Fruit fly (Drosophila melanogaster): ENCODE results near the gene btd.

The btd gene

DNA sequence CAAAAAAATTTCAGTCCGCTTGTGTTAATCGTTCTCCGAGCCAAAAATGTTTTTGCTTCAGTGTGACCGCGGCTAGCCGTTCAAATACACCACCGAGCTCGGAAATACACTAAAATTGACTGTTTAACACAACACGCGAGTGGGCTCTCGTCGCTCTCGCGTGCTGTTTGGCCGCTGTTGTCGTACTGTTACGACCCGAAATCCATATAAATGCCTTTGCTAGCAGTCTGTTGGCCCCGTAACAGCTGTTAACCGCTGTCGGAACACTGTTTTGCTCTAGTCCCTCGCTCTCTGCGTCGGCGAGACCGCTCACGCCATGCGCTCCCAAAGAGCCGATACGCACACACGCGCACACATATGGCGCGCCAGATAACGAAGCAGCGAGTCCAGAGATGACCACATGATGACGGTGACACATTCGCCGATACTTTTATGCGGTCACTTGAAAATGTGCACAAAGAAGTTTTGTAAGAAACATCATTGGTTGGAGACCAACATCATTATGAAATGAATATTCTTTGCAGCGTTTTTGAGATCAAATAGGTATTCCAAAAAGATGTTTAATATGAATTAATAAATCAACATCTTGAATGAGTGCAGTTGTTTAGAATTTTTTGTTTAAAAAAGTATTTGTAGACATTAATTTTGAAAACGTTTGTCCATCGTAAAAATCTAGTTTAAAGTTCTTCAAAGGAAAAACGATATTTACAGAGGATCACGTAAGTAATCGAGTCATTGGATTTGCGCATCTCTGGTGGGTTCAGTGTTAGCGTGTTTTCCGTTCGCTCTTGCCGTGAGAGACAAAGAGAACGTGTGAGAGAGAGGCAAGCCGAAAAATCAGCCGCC lies 8.2 kb upstream of the btd start (continued):
- no peak for TF ChIP-seq caup (GFP tag; optimal IDR thresholded peaks at IDR 0.05; ENCODE audit: severe bottlenecking)
- TF ChIP-seq crp (GFP tag; optimal IDR thresholded peaks at IDR 0.05): peak in 1 of 2 experiments; percentile 33
- TF ChIP-seq NC2α (GFP tag; optimal IDR thresholded peaks at IDR 0.05): no peak
- 0 out of 2 replicates have a peak, but pooled peaks have one; percentile 23 for TF ChIP-seq CG14441 (GFP tag; IDR thresholded peaks at IDR 0.05)
- TF ChIP-seq CG17802 (tag; optimal IDR thresholded peaks at IDR 0.05): no peak
- TF ChIP-seq CG12744 (GFP tag; optimal IDR thresholded peaks at IDR 0.05): peak; percentile 34
- no peak for TF ChIP-seq Doc3 (GFP tag; IDR thresholded peaks at IDR 0.05; ENCODE audit: partially characterized antibody)
- peak; percentile 68 for TF ChIP-seq CG11504 (tag; optimal IDR thresholded peaks at IDR 0.05)
- TF ChIP-seq knrl (GFP tag; IDR thresholded peaks at IDR 0.05; ENCODE audit: partially characterized antibody): peak; percentile 57; the same call in 2 of the 3 replicates
- TF ChIP-seq CG13287 (GFP tag; IDR thresholded peaks at IDR 0.05; ENCODE audit: partially characterized antibody): peak; percentile 21
- no peak for TF ChIP-seq CG6654 (GFP tag; optimal IDR thresholded peaks at IDR 0.05)
- TF ChIP-seq CG9437 (GFP tag; optimal IDR thresholded peaks at IDR 0.05): peak; percentile 82
- no peak for TF ChIP-seq Deaf1 (tag; optimal IDR thresholded peaks at IDR 0.05)
- TF ChIP-seq Drgx (GFP tag; IDR thresholded peaks at IDR 0.05): no peak
- TF ChIP-seq ham (GFP tag; IDR thresholded peaks at IDR 0.05): no peak
- TF ChIP-seq B-H2 (GFP tag; optimal IDR thresholded peaks at IDR 0.05): peak; percentile 80
- peak; percentile 54 for TF ChIP-seq CG3163 (GFP tag; optimal IDR thresholded peaks at IDR 0.05)
- peak; percentile 30 for TF ChIP-seq Mes4 (GFP tag; optimal IDR thresholded peaks at IDR 0.05)
- TF ChIP-seq CG1647 (GFP tag; optimal IDR thresholded peaks at IDR 0.05): no peak
- TF ChIP-seq Hand (GFP tag; optimal IDR thresholded peaks at IDR 0.05): peak; percentile 29
- no peak for TF ChIP-seq sim (GFP tag; IDR thresholded peaks at IDR 0.05)
- no peak for TF ChIP-seq croc (GFP tag; conservative IDR thresholded peaks at IDR 0.05)
- TF ChIP-seq lmd (GFP tag; IDR thresholded peaks at IDR 0.05): peak; percentile 56
- TF ChIP-seq HLH4C (GFP tag; IDR thresholded peaks at IDR 0.05; ENCODE audit: partially characterized antibody): no peak; the same call in 1 of the 3 replicates
- TF ChIP-seq CG16863 (GFP tag; optimal IDR thresholded peaks at IDR 0.05): peak; percentile 44
- TF ChIP-seq bowl (GFP tag; IDR thresholded peaks at IDR 0.05): no peak
- peak in 1 of 2 experiments; percentile 32 for TF ChIP-seq tll (GFP tag; optimal IDR thresholded peaks at IDR 0.05)
- TF ChIP-seq Dip3 (GFP tag; optimal IDR thresholded peaks at IDR 0.05): peak; percentile 54
- no peak for TF ChIP-seq Ets97D (GFP tag; optimal IDR thresholded peaks at IDR 0.05)
- TF ChIP-seq Fer2 (tag; optimal IDR thresholded peaks at IDR 0.05): no peak
- no peak for TF ChIP-seq E2f1 (GFP tag; IDR thresholded peaks at IDR 0.05)
- peak; percentile 24 for TF ChIP-seq CG8388 (GFP tag; optimal IDR thresholded peaks at IDR 0.05)
- peak; percentile 28 for TF ChIP-seq fd3F (GFP tag; optimal IDR thresholded peaks at IDR 0.05)
- TF ChIP-seq MBD-R2 (GFP tag; IDR thresholded peaks at IDR 0.05): no peak
- peak; percentile 53 for TF ChIP-seq CG4424 (GFP tag; optimal IDR thresholded peaks at IDR 0.05)
- TF ChIP-seq ssp (GFP tag; IDR thresholded peaks at IDR 0.05): no peak
- TF ChIP-seq YL-1 (GFP tag; optimal IDR thresholded peaks at IDR 0.05): no peak
- peak; percentile 73 for TF ChIP-seq bcd (GFP tag; optimal IDR thresholded peaks at IDR 0.05)
- no peak for TF ChIP-seq Stat92E (GFP tag; optimal IDR thresholded peaks at IDR 0.05)
- TF ChIP-seq CG17359 (tag; optimal IDR thresholded peaks at IDR 0.05): peak; percentile 47
- TF ChIP-seq dan (GFP tag; IDR thresholded peaks at IDR 0.05): no peak
- TF ChIP-seq CG6683 (GFP tag; optimal IDR thresholded peaks at IDR 0.05): peak; percentile 29
- peak; percentile 71 for TF ChIP-seq gem (tag; optimal IDR thresholded peaks at IDR 0.05)
- TF ChIP-seq CG32532 (GFP tag; IDR thresholded peaks at IDR 0.05): peak; percentile 50; the same call in 1 of the 2 replicates
- TF ChIP-seq CG31365 (tag; optimal IDR thresholded peaks at IDR 0.05): no peak
- peak; percentile 22 for TF ChIP-seq Tbp (GFP tag; optimal IDR thresholded peaks at IDR 0.05)
- no peak for TF ChIP-seq CG6175 (GFP tag; IDR thresholded peaks at IDR 0.05)
- no peak for TF ChIP-seq wdn (GFP tag; IDR thresholded peaks at IDR 0.05)
